Fruit fly (Drosophila melanogaster) whole organism, wandering third instar larva: ENCODE measurements around the gene GILT1.

Source experiments
- Abd-B ChIP-seq: fragments of >200 bp; optimal IDR thresholded peaks from 2 replicates; lab custom pipeline; 2017; ENCODE audit warnings: missing biosample characterization, missing genetic modification characterization
- CG32264 ChIP-seq: fragments of 200-800 bp; sonication (Bioruptor generic); optimal IDR thresholded peaks from 2 replicates; lab custom pipeline; 2016; ENCODE audit warnings: missing biosample characterization, missing genetic modification characterization
- CG9705 ChIP-seq: fragments of 200-800 bp; sonication (Bioruptor generic); optimal IDR thresholded peaks from 2 replicates; lab custom pipeline; 2018; ENCODE audit warnings: missing biosample characterization, mild to moderate bottlenecking, missing genetic modification characterization
- CrebA ChIP-seq: fragments of 200-800 bp; sonication (Bioruptor generic); optimal IDR thresholded peaks from 2 replicates; lab custom pipeline; 2016; ENCODE audit warnings: missing biosample characterization, mild to moderate bottlenecking, missing genetic modification characterization, borderline replicate concordance
- Dfd ChIP-seq: fragments of >200 bp; optimal IDR thresholded peaks from 2 replicates; lab custom pipeline; 2017; ENCODE audit warnings: missing biosample characterization, missing genetic modification characterization
- Dif ChIP-seq: fragments of 200-275, 200-300 bp; sonication (Bioruptor generic); optimal IDR thresholded peaks from 2 replicates; lab custom pipeline; 2018; ENCODE audit warnings: missing biosample characterization, missing genetic modification characterization; ENCODE audit not compliant: partially characterized antibody
- GATAd ChIP-seq: sonication (Bioruptor generic); optimal IDR thresholded peaks from 2 replicates; lab custom pipeline; 2016; ENCODE audit warnings: missing biosample characterization, missing genetic modification characterization
- HLH106 ChIP-seq: fragments of 200-800 bp; optimal IDR thresholded peaks from 3 replicates; lab custom pipeline; 2019; ENCODE audit warnings: missing biosample characterization, mild to moderate bottlenecking, missing genetic modification characterization, moderate library complexity
- Hnf4 ChIP-seq: fragments of 200-800 bp; sonication (Bioruptor generic); optimal IDR thresholded peaks from 2 replicates; lab custom pipeline; 2016; ENCODE audit warnings: missing biosample characterization, mild to moderate bottlenecking, missing genetic modification characterization
- Hr78 ChIP-seq: fragments of >200 bp; optimal IDR thresholded peaks from 2 replicates; lab custom pipeline; 2017; ENCODE audit warnings: missing biosample characterization, missing genetic modification characterization
- Jra ChIP-seq: sonication (Bioruptor generic); optimal IDR thresholded peaks from 2 replicates; lab custom pipeline; 2016; ENCODE audit warnings: missing biosample characterization, missing genetic modification characterization
- Mio ChIP-seq: sonication (Bioruptor generic); optimal IDR thresholded peaks from 2 replicates; lab custom pipeline; 2016; ENCODE audit warnings: missing biosample characterization, missing genetic modification characterization
- Myc ChIP-seq: fragments of >200 bp; optimal IDR thresholded peaks from 2 replicates; lab custom pipeline; 2017
- N ChIP-seq: fragments of >200 bp; optimal IDR thresholded peaks from 2 replicates; lab custom pipeline; 2018; ENCODE audit warnings: missing biosample characterization, missing external identifiers, missing genetic modification characterization
- OdsH ChIP-seq: fragments of 200-800 bp; sonication (Bioruptor generic); optimal IDR thresholded peaks from 2 replicates; lab custom pipeline; 2016; ENCODE audit warnings: missing biosample characterization, mild to moderate bottlenecking, missing genetic modification characterization
- Rel ChIP-seq, 2 experiments: fragments of 200-800 bp; sonication (Bioruptor generic) in 1 of 2; optimal IDR thresholded peaks; 2 replicates in 1 of 2; 3 replicates in 1 of 2; lab custom pipeline; 2016 to 2019; ENCODE audit warnings: mild to moderate bottlenecking in 2 of 2, missing biosample characterization in 2 of 2, missing genetic modification characterization in 2 of 2, moderate library complexity in 1 of 2
- Sp1 ChIP-seq: fragments of 200-800 bp; sonication (Bioruptor generic); optimal IDR thresholded peaks from 3 replicates; lab custom pipeline; 2019; ENCODE audit warnings: missing biosample characterization, mild to moderate bottlenecking, missing genetic modification characterization, moderate library complexity
- br ChIP-seq: fragments of 200-800 bp; sonication (Bioruptor generic); optimal IDR thresholded peaks from 2 replicates; lab custom pipeline; 2016; ENCODE audit warnings: missing biosample characterization, missing genetic modification characterization
- brk ChIP-seq: fragments of 200-800 bp; sonication (Bioruptor generic); optimal IDR thresholded peaks from 2 replicates; lab custom pipeline; 2016; ENCODE audit warnings: missing biosample characterization, mild to moderate bottlenecking, missing genetic modification characterization
- dl ChIP-seq, 2 experiments: fragments of 175-275, 200-275 bp in 1 of 2; fragments of 200-275 bp in 1 of 2; sonication (Bioruptor generic); optimal IDR thresholded peaks; lab custom pipeline; 2018; ENCODE audit warnings: mild to moderate bottlenecking in 2 of 2, missing biosample characterization in 2 of 2, missing genetic modification characterization in 2 of 2, moderate library complexity in 2 of 2; ENCODE audit not compliant: partially characterized antibody in 2 of 2, insufficient read depth in 1 of 2
- dmrt93B ChIP-seq: fragments of 200-800 bp; sonication (Bioruptor generic); optimal IDR thresholded peaks from 2 replicates; lab custom pipeline; 2018; ENCODE audit warnings: missing biosample characterization, mild to moderate bottlenecking, missing genetic modification characterization
- dsf ChIP-seq: sonication (Bioruptor generic); optimal IDR thresholded peaks from 2 replicates; lab custom pipeline; 2016; ENCODE audit warnings: missing biosample characterization, missing genetic modification characterization, borderline replicate concordance
- ey ChIP-seq: fragments of 200-800 bp; sonication (Bioruptor generic); optimal IDR thresholded peaks from 2 replicates; lab custom pipeline; 2016; ENCODE audit warnings: missing biosample characterization, missing genetic modification characterization
- foxo ChIP-seq, 2 experiments: fragments of 200-800 bp; sonication (Bioruptor generic); optimal IDR thresholded peaks; 2 replicates in 1 of 2; 3 replicates in 1 of 2; lab custom pipeline; 2016 to 2017; ENCODE audit warnings: missing biosample characterization in 2 of 2, missing genetic modification characterization in 2 of 2
- fru ChIP-seq: fragments of 200-800 bp; sonication (Bioruptor generic); optimal IDR thresholded peaks from 3 replicates; lab custom pipeline; 2016; ENCODE audit warnings: missing biosample characterization, mild to moderate bottlenecking, missing genetic modification characterization
- h ChIP-seq: fragments of 200-800 bp; sonication (Bioruptor generic); optimal IDR thresholded peaks from 3 replicates; lab custom pipeline; 2016; ENCODE audit warnings: missing biosample characterization, mild to moderate bottlenecking, missing genetic modification characterization
- jim ChIP-seq: fragments of 175-275, 200-325 bp; sonication (Bioruptor generic); optimal IDR thresholded peaks from 2 replicates; lab custom pipeline; 2016; ENCODE audit warnings: missing biosample characterization, mild to moderate bottlenecking, missing genetic modification characterization
- lola ChIP-seq: fragments of >200 bp; optimal IDR thresholded peaks from 2 replicates; lab custom pipeline; 2017; ENCODE audit warnings: missing biosample characterization, missing genetic modification characterization
- pan ChIP-seq: fragments of >200 bp; optimal IDR thresholded peaks from 2 replicates; lab custom pipeline; 2017
- psq ChIP-seq: fragments of 200-800 bp; sonication (Bioruptor generic); optimal IDR thresholded peaks from 3 replicates; lab custom pipeline; 2017; ENCODE audit warnings: missing biosample characterization, mild to moderate bottlenecking, missing genetic modification characterization, moderate library complexity
- rgr ChIP-seq: fragments of 200-800 bp; sonication (Bioruptor generic); optimal IDR thresholded peaks from 3 replicates; lab custom pipeline; 2016; ENCODE audit warnings: missing biosample characterization, mild to moderate bottlenecking, missing genetic modification characterization
- sage ChIP-seq: fragments of 200-800 bp; sonication (Bioruptor generic); optimal IDR thresholded peaks from 2 replicates; lab custom pipeline; 2016; ENCODE audit warnings: missing biosample characterization, mild to moderate bottlenecking, missing genetic modification characterization
- sv ChIP-seq: fragments of 200-800 bp; sonication (Bioruptor generic); optimal IDR thresholded peaks from 3 replicates; lab custom pipeline; 2016; ENCODE audit warnings: missing biosample characterization, missing genetic modification characterization
- tai ChIP-seq: sonication (Bioruptor generic); optimal IDR thresholded peaks from 2 replicates; lab custom pipeline; 2016; ENCODE audit warnings: missing biosample characterization, missing genetic modification characterization
- usp ChIP-seq: fragments of >200 bp; optimal IDR thresholded peaks from 2 replicates; lab custom pipeline; 2017; ENCODE audit warnings: missing biosample characterization, missing genetic modification characterization
- woc ChIP-seq: sonication (Bioruptor generic); optimal IDR thresholded peaks from 2 replicates; lab custom pipeline; 2016; ENCODE audit warnings: missing biosample characterization, mild to moderate bottlenecking, missing genetic modification characterization

GILT1 gene

dm6 chr3R:13371840-13372680 is 29.6 kb downstream of the GILT1 start, which contains the start of the genes Lip3 and CG34309 (continued):
- TF ChIP-seq Rel (GFP tag; optimal IDR thresholded peaks at IDR 0.05; lab: Kevin White, UChicago) (peak; percentile 32), Rel (tag; optimal IDR thresholded peaks at IDR 0.05; lab: Kevin White, UChicago) (no peak), CrebA (peak; percentile 0), Dif (no peak), pan (lab: Kevin White, UChicago) (no peak), Jra (GFP tag; lab: Kevin White, UChicago) (peak; percentile 52), Sp1 (GFP tag; lab: Kevin White, UChicago) (peak; percentile 88), Dfd (no peak), dl (GFP tag; optimal IDR thresholded peaks at IDR 0.05; lab: Kevin White, UChicago; ENCODE audit: insufficient read depth in 1 of 2, partially characterized antibody in 2 of 2) (no peak), lola (GFP tag; lab: Kevin White, UChicago) (no peak), sv (GFP tag; lab: Kevin White, UChicago) (no peak)

- no peak for TF ChIP-seq Abd-B (GFP tag; lab: Kevin White, UChicago)
- TF ChIP-seq tai (GFP tag; lab: Kevin White, UChicago), result no peak
- TF ChIP-seq Mio, result no peak
- no peak for TF ChIP-seq usp (GFP tag; lab: Kevin White, UChicago)
- no peak for TF ChIP-seq brk (GFP tag; lab: Kevin White, UChicago)
- no peak for TF ChIP-seq lola (GFP tag; lab: Kevin White, UChicago)
- TF ChIP-seq ey (GFP tag; lab: Kevin White, UChicago), result no peak
- TF ChIP-seq Myc (lab: Kevin White, UChicago), result no peak
- TF ChIP-seq foxo (GFP tag; optimal IDR thresholded peaks at IDR 0.05; lab: Kevin White, UChicago), result no peak
- TF ChIP-seq sv (GFP tag; lab: Kevin White, UChicago), result no peak
- no peak for TF ChIP-seq CG32264 (GFP tag; lab: Kevin White, UChicago)
- no peak for TF ChIP-seq pan (lab: Kevin White, UChicago)
- no peak for TF ChIP-seq HLH106 (tag; lab: Kevin White, UChicago)
- no peak for TF ChIP-seq dmrt93B (GFP tag; lab: Kevin White, UChicago)
- no peak for TF ChIP-seq Dfd
- no peak for TF ChIP-seq woc
- TF ChIP-seq N (GFP tag; lab: Kevin White, UChicago), result no peak
These were observed 32.3 kb downstream of the GILT1 start, which contains the start of gene CheA87a for dm6 chr3R:13369348-13369747. TSS of gene CheA87a (plus strand) at chr3R:13369648.

dm6 chr3R:13366561-13367518 is 34.8 kb downstream of the GILT1 start, which contains the start of gene Elp6:
TSS of gene Elp6 (minus strand) at chr3R:13366910.
- TF ChIP-seq CG32264 (GFP tag; lab: Kevin White, UChicago) (peak; percentile 32), OdsH (GFP tag; lab: Kevin White, UChicago) (peak; percentile 79), h (GFP tag; lab: Kevin White, UChicago) (peak; percentile 80), tai (GFP tag; lab: Kevin White, UChicago) (peak; percentile 85), Hnf4 (GFP tag; lab: Kevin White, UChicago) (peak; percentile 71), sv (GFP tag; lab: Kevin White, UChicago) (peak; percentile 54), foxo (GFP tag; optimal IDR thresholded peaks at IDR 0.05; lab: Kevin White, UChicago) (peak in 1 of 2 experiments; percentile 88), woc (peak; percentile 72), HLH106 (tag; lab: Kevin White, UChicago) (peak; percentile 77), jim (no peak), rgr (peak; percentile 79), sage (GFP tag; lab: Kevin White, UChicago) (peak; percentile 24), GATAd (GFP tag; lab: Kevin White, UChicago) (peak; percentile 62), psq (GFP tag; lab: Kevin White, UChicago) (peak; percentile 77), brk (GFP tag; lab: Kevin White, UChicago) (peak; percentile 68), dmrt93B (GFP tag; lab: Kevin White, UChicago) (peak; percentile 82), CG9705 (GFP tag; lab: Kevin White, UChicago) (peak; percentile 64), Dfd (no peak), Dif (no peak), Hr78 (no peak), ey (GFP tag; lab: Kevin White, UChicago) (peak; percentile 78), Jra (GFP tag; lab: Kevin White, UChicago) (peak; percentile 80), Sp1 (GFP tag; lab: Kevin White, UChicago) (peak; percentile 79), Mio (no peak), dsf (GFP tag; lab: Kevin White, UChicago) (peak; percentile 73), fru (peak; percentile 82), CrebA (no peak), br (GFP tag; lab: Kevin White, UChicago) (peak; percentile 69)
